Fruit fly (Drosophila melanogaster) Kc167 (cell line): ENCODE results near the gene CG15370.

ENCODE experiments used
- Myc ChIP-seq: fragments of >200 bp; optimal IDR thresholded peaks from 2 replicates; lab custom pipeline; 2017; ENCODE audit warnings: missing external identifiers
- Sin3A ChIP-seq: fragments of >200 bp; optimal IDR thresholded peaks from 2 replicates; lab custom pipeline; 2018; ENCODE audit warnings: missing external identifiers
- h ChIP-seq: fragments of >200 bp; optimal IDR thresholded peaks from 3 replicates; lab custom pipeline; 2018; ENCODE audit warnings: missing external identifiers
- insv ChIP-seq: fragments of >200 bp; optimal IDR thresholded peaks from 3 replicates; lab custom pipeline; 2018; ENCODE audit warnings: missing external identifiers
- psq ChIP-seq: fragments of >200 bp; optimal IDR thresholded peaks from 2 replicates; lab custom pipeline; 2017; ENCODE audit warnings: missing external identifiers
- ttk ChIP-seq: sonication (Bioruptor generic); optimal IDR thresholded peaks from 2 replicates; lab custom pipeline; 2017; ENCODE audit warnings: missing external identifiers

DNA sequence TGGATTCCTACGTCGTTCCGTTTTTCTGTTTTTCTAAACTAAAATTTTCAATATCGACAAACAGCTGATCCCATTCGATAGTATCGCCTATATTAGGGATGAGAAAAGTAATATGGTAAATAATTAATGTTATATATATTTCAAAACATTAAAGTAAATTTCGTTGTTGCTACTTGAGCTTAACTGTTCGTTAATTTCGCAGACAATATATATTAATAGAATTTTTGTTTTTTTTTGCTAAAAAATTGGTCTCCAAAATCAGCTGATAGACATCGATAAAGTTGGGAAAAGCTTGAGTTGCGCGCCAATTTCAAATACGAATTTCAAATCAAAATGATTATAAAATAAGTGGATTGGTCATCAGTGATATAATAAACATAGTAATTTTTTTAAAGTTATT is 28.9 kb upstream of the CG15370 start, which contains the start of gene CG12118:
- TF ChIP-seq Sin3A (lab: Kevin White, UChicago) (no peak), Myc (lab: Kevin White, UChicago) (no peak), ttk (no peak), psq (lab: Kevin White, UChicago) (no peak), insv (lab: Kevin White, UChicago) (no peak), h (lab: Kevin White, UChicago) (no peak)
